Fruit fly (Drosophila melanogaster): ENCODE data around the gene CG1677.

Gene CG1677

DNA sequence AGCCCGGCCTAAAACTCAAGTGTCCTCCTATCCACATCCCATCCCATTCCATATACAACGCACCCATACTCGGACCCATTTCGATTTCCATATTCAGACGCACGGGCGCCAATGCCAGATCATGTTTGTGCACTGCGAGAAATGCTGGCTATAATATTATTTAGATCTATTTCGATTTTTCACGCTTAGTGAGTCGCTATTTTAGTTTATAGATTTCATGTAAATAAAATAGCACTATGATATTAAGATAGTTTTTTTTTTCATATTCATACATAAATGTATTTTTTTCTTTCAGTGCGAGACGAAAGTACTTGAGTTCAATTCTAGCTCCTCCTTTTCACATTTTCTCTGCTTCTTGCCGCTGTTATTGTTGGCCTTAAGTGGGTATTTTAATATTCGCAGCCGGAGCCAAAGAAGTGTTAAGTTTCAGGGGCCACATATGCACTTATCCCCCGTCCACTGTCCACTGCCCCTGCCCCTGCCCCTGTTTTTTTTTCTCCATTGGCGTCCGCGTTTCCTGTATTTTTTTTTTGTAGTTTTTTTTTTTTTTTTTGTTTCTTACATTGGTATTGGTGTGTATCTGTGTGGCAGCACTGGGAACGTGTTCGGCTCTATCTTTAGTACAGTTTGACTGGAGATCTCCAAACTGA lies 113.6 kb downstream of the CG1677 start (continued):
- TF ChIP-seq CG9797 (GFP tag; optimal IDR thresholded peaks at IDR 0.05): no peak
- peak; percentile 30; the same call in 2 of the 3 replicates for TF ChIP-seq CG14050 (GFP tag; IDR thresholded peaks at IDR 0.05)
- TF ChIP-seq aop (GFP tag; IDR thresholded peaks at IDR 0.05): no peak
- TF ChIP-seq Deaf1 (tag; optimal IDR thresholded peaks at IDR 0.05): peak; percentile 11
- TF ChIP-seq CG32767 (GFP tag; IDR thresholded peaks at IDR 0.05): no peak
- peak; percentile 61 for TF ChIP-seq CG5245 (GFP tag; optimal IDR thresholded peaks at IDR 0.05)
- TF ChIP-seq CG2889 (GFP tag; IDR thresholded peaks at IDR 0.05): no peak
- TF ChIP-seq Stat92E (GFP tag; optimal IDR thresholded peaks at IDR 0.05): peak in 1 of 3 experiments; percentile 22
- peak; percentile 48 for TF ChIP-seq CG4328 (GFP tag; optimal IDR thresholded peaks at IDR 0.05)
- peak; percentile 76 for TF ChIP-seq CG10209 (GFP tag; optimal IDR thresholded peaks at IDR 0.05)
- TF ChIP-seq lola (GFP tag; optimal IDR thresholded peaks at IDR 0.05): peak in 1 of 3 experiments; percentile 94
- peak; percentile 33; the same call in 1 of the 2 replicates for TF ChIP-seq Gsc (GFP tag; IDR thresholded peaks at IDR 0.05)
- TF ChIP-seq CG17912 (GFP tag; optimal IDR thresholded peaks at IDR 0.05): no peak
- no peak for TF ChIP-seq Trl (optimal IDR thresholded peaks at IDR 0.05)
- peak; percentile 41 for TF ChIP-seq Trl (GFP tag; optimal IDR thresholded peaks at IDR 0.05)
- TF ChIP-seq scrt (GFP tag; optimal IDR thresholded peaks at IDR 0.05): peak; percentile 29
- peak; percentile 74 for TF ChIP-seq CG10654 (GFP tag; optimal IDR thresholded peaks at IDR 0.05)
- TF ChIP-seq CG12104 (GFP tag; optimal IDR thresholded peaks at IDR 0.05): peak; percentile 71
- no peak for TF ChIP-seq CG11247 (GFP tag; IDR thresholded peaks at IDR 0.05)
- no peak for TF ChIP-seq CkIIα-i1 (GFP tag; IDR thresholded peaks at IDR 0.05)
- no peak for TF ChIP-seq gsb (GFP tag; IDR thresholded peaks at IDR 0.05)
- peak; percentile 11; the same call in 1 of the 2 replicates for TF ChIP-seq CG1024 (GFP tag; IDR thresholded peaks at IDR 0.05)
- TF ChIP-seq CG9932 (GFP tag; IDR thresholded peaks at IDR 0.05): no peak
- TF ChIP-seq CG9215 (GFP tag; IDR thresholded peaks at IDR 0.05): no peak
- no peak for TF ChIP-seq yki (optimal IDR thresholded peaks at IDR 0.05)
- no peak for TF ChIP-seq fru (optimal IDR thresholded peaks at IDR 0.05)
- TF ChIP-seq Ssrp (tag; optimal IDR thresholded peaks at IDR 0.05): peak; percentile 77
- TF ChIP-seq CG6765 (GFP tag; optimal IDR thresholded peaks at IDR 0.05): no peak
- no peak for TF ChIP-seq Hmr (GFP tag; optimal IDR thresholded peaks at IDR 0.05)
- TF ChIP-seq CG13123 (GFP tag; optimal IDR thresholded peaks at IDR 0.05): peak; percentile 40
- TF ChIP-seq p53 (GFP tag; optimal IDR thresholded peaks at IDR 0.05): no peak
- peak; percentile 41 for TF ChIP-seq CG13296 (GFP tag; optimal IDR thresholded peaks at IDR 0.05)
- peak; percentile 49; the same call in 1 of the 2 replicates for TF ChIP-seq wor (GFP tag; IDR thresholded peaks at IDR 0.05)
- TF ChIP-seq Doc3 (GFP tag; IDR thresholded peaks at IDR 0.05; ENCODE audit: partially characterized antibody): no peak
- TF ChIP-seq CG31365 (tag; optimal IDR thresholded peaks at IDR 0.05): no peak
- peak; percentile 41 for TF ChIP-seq repo (GFP tag; optimal IDR thresholded peaks at IDR 0.05)
- TF ChIP-seq CG2875 (GFP tag; optimal IDR thresholded peaks at IDR 0.05): peak; percentile 59
- TF ChIP-seq gcm2 (GFP tag; optimal IDR thresholded peaks at IDR 0.05): peak; percentile 50
- no peak for TF ChIP-seq chinmo (GFP tag; IDR thresholded peaks at IDR 0.05; ENCODE audit: partially characterized antibody)
- TF ChIP-seq Abd-B (GFP tag; optimal IDR thresholded peaks at IDR 0.05): peak; percentile 68
- no peak for TF ChIP-seq CG2199 (GFP tag; IDR thresholded peaks at IDR 0.05)
- TF ChIP-seq GATAe (GFP tag; conservative IDR thresholded peaks at IDR 0.05): no peak
- TF ChIP-seq CG4617 (GFP tag; optimal IDR thresholded peaks at IDR 0.05; ENCODE audit: borderline replicate concordance): peak; percentile 49
- no peak for TF ChIP-seq Lpt (GFP tag; optimal IDR thresholded peaks at IDR 0.05)
- TF ChIP-seq CG4424 (GFP tag; optimal IDR thresholded peaks at IDR 0.05): peak; percentile 87
- peak; percentile 34 for TF ChIP-seq nau (GFP tag; optimal IDR thresholded peaks at IDR 0.05)
- TF ChIP-seq tup (GFP tag; optimal IDR thresholded peaks at IDR 0.05): peak; percentile 68
- TF ChIP-seq CHES-1-like (GFP tag; optimal IDR thresholded peaks at IDR 0.05): no peak
- TF ChIP-seq Nf-YB (GFP tag; optimal IDR thresholded peaks at IDR 0.05): peak; percentile 72
- TF ChIP-seq Xrp1 (GFP tag; IDR thresholded peaks at IDR 0.05): peak; percentile 93
- no peak for TF ChIP-seq CG7987 (GFP tag; optimal IDR thresholded peaks at IDR 0.05)

Data from whole organism, embryonic.